Fruit fly (Drosophila melanogaster) whole organism, embryonic: ENCODE measurements around the gene Acp32CD.
A peak's percentile ranks its signal among the peaks of the same experiment; 100 is the strongest.

Source experiments
- Asciz ChIP-seq: fragments of 200-800 bp; sonication (Bioruptor generic); optimal IDR thresholded peaks from 2 replicates; lab custom pipeline; 2017; ENCODE audit warnings: missing biosample characterization, mild to moderate bottlenecking, missing genetic modification characterization, missing genetic modification reagents
- B-H2 ChIP-seq: fragments of 200-800 bp; sonication (Bioruptor generic); optimal IDR thresholded peaks from 2 replicates; lab custom pipeline; 2018; ENCODE audit warnings: missing biosample characterization, mild to moderate bottlenecking, missing genetic modification characterization
- Bdp1 ChIP-seq: fragments of 200-800 bp; sonication (Bioruptor generic); optimal IDR thresholded peaks from 3 replicates; lab custom pipeline; 2016; ENCODE audit warnings: missing biosample characterization, missing genetic modification characterization
- Blimp-1 ChIP-seq: fragments of 200-800 bp; sonication (Bioruptor generic); optimal IDR thresholded peaks from 3 replicates; lab custom pipeline; 2018; ENCODE audit warnings: missing biosample characterization, missing genetic modification characterization, mild to moderate bottlenecking, moderate library complexity, missing genetic modification reagents
- BtbVII ChIP-seq: fragments of 200-800 bp; sonication (Bioruptor generic); optimal IDR thresholded peaks from 3 replicates; lab custom pipeline; 2017; ENCODE audit warnings: missing biosample characterization, mild to moderate bottlenecking, missing genetic modification characterization
- CG11456 ChIP-seq: fragments of 200-800 bp; sonication (Bioruptor generic); IDR thresholded peaks from 3 replicates; pipeline ENCODE4 v1.3.6; 2022; ENCODE audit warnings: missing biosample characterization, missing genetic modification characterization
- CG11504 ChIP-seq: fragments of 200-800 bp; sonication (Bioruptor generic); optimal IDR thresholded peaks from 3 replicates; lab custom pipeline; 2019; ENCODE audit warnings: missing biosample characterization, mild to moderate bottlenecking, missing genetic modification characterization, moderate library complexity
- CG11723 ChIP-seq: fragments of 200-800 bp; sonication (Bioruptor generic); optimal IDR thresholded peaks from 2 replicates; lab custom pipeline; 2017; ENCODE audit warnings: missing biosample characterization, mild to moderate bottlenecking, missing genetic modification characterization
- CG12236 ChIP-seq: fragments of 200-800 bp; sonication (Bioruptor generic); optimal IDR thresholded peaks from 2 replicates; lab custom pipeline; 2016; ENCODE audit warnings: missing biosample characterization, missing genetic modification characterization
- CG14710 ChIP-seq: fragments of 200-800 bp; sonication (Bioruptor generic); optimal IDR thresholded peaks from 3 replicates; lab custom pipeline; 2019; ENCODE audit warnings: missing biosample characterization, mild to moderate bottlenecking, missing genetic modification characterization, moderate library complexity
- CG15073 ChIP-seq: fragments of 200-800 bp; sonication (Bioruptor generic); optimal IDR thresholded peaks from 2 replicates; lab custom pipeline; 2016; ENCODE audit warnings: missing biosample characterization, missing genetic modification characterization
- CG17912 ChIP-seq: fragments of 200-800 bp; sonication (Bioruptor generic); optimal IDR thresholded peaks from 2 replicates; lab custom pipeline; 2018; ENCODE audit warnings: missing biosample characterization, mild to moderate bottlenecking, missing genetic modification characterization
- CG2199 ChIP-seq: fragments of 200-800 bp; sonication (Bioruptor generic); IDR thresholded peaks from 3 replicates; pipeline ENCODE4 v1.3.6; 2022; ENCODE audit warnings: missing biosample characterization, missing genetic modification characterization
- CG3726 ChIP-seq: fragments of 200-800 bp; sonication (Bioruptor generic); IDR thresholded peaks from 3 replicates; pipeline ENCODE4, ENCODE4 v1.3.6; 2022; ENCODE audit warnings: missing biosample characterization, missing genetic modification characterization
- CG42726 ChIP-seq: fragments of 200-800 bp; sonication (Bioruptor generic); IDR thresholded peaks from 2 replicates; pipeline ENCODE4 v1.3.6; 2022; ENCODE audit warnings: missing biosample characterization, missing genetic modification characterization; ENCODE audit not compliant: partially characterized antibody
- CG5180 ChIP-seq: fragments of 200-800 bp; sonication (Bioruptor generic); optimal IDR thresholded peaks from 3 replicates; lab custom pipeline; 2017; ENCODE audit warnings: missing biosample characterization, missing genetic modification characterization, mild to moderate bottlenecking, moderate library complexity, missing genetic modification reagents
- CG7556 ChIP-seq: fragments of 200-800 bp; sonication (Bioruptor generic); optimal IDR thresholded peaks from 2 replicates; lab custom pipeline; 2017; ENCODE audit warnings: missing biosample characterization, mild to moderate bottlenecking, missing genetic modification characterization
- CG7745 ChIP-seq: fragments of 200-800 bp; sonication (Bioruptor generic); optimal IDR thresholded peaks from 2 replicates; lab custom pipeline; 2018; ENCODE audit warnings: missing biosample characterization, mild to moderate bottlenecking, missing genetic modification characterization, moderate library complexity
- CG7839 ChIP-seq: fragments of 200-800 bp; sonication (Bioruptor generic); optimal IDR thresholded peaks from 3 replicates; lab custom pipeline; 2018; ENCODE audit warnings: missing biosample characterization, mild to moderate bottlenecking, missing genetic modification characterization, moderate library complexity
- CG8089 ChIP-seq: fragments of 200-800 bp; sonication (Bioruptor generic); optimal IDR thresholded peaks from 3 replicates; lab custom pipeline; 2016; ENCODE audit warnings: missing biosample characterization, missing genetic modification characterization
- CG8359 ChIP-seq: fragments of 200-800 bp; sonication (Bioruptor generic); optimal IDR thresholded peaks from 2 replicates; lab custom pipeline; 2017; ENCODE audit warnings: missing biosample characterization, mild to moderate bottlenecking, missing genetic modification characterization, borderline replicate concordance
- CG9817 ChIP-seq: fragments of 200-800 bp; sonication (Bioruptor generic); optimal IDR thresholded peaks from 2 replicates; lab custom pipeline; 2018; ENCODE audit warnings: missing biosample characterization, mild to moderate bottlenecking, missing genetic modification characterization, moderate library complexity
- CHES-1-like ChIP-seq: fragments of 200-800 bp; sonication (Bioruptor generic); optimal IDR thresholded peaks from 2 replicates; lab custom pipeline; 2016; ENCODE audit warnings: missing biosample characterization, missing genetic modification characterization
- Ets97D ChIP-seq: fragments of 200-800 bp; sonication (Bioruptor generic); optimal IDR thresholded peaks from 3 replicates; lab custom pipeline; 2016; ENCODE audit warnings: missing biosample characterization, missing genetic modification characterization
- H15 ChIP-seq: fragments of 200-800 bp; sonication (Bioruptor generic); IDR thresholded peaks from 3 replicates; pipeline ENCODE4 v1.3.6; 2022; ENCODE audit warnings: missing biosample characterization, missing genetic modification characterization
- Hey ChIP-seq: fragments of 200-800 bp; sonication (Bioruptor generic); optimal IDR thresholded peaks from 3 replicates; lab custom pipeline; 2018; ENCODE audit warnings: missing biosample characterization, mild to moderate bottlenecking, missing genetic modification characterization
- MTF-1 ChIP-seq: fragments of 200-800 bp; sonication (Bioruptor generic); optimal IDR thresholded peaks from 2 replicates; lab custom pipeline; 2018; ENCODE audit warnings: missing biosample characterization, mild to moderate bottlenecking, missing genetic modification characterization, borderline replicate concordance
- NFAT ChIP-seq: fragments of 200-800 bp; sonication (Bioruptor generic); IDR thresholded peaks from 2 replicates; pipeline ENCODE4 v1.3.6; 2022; ENCODE audit warnings: missing biosample characterization, missing genetic modification characterization
- Rfx ChIP-seq: fragments of 200-800 bp; sonication (Bioruptor generic); IDR thresholded peaks from 2 replicates; pipeline ENCODE4 v1.3.6; 2022; ENCODE audit warnings: missing biosample characterization, missing genetic modification characterization
- Tbp ChIP-seq: fragments of >200 bp; optimal IDR thresholded peaks from 2 replicates; lab custom pipeline; 2018; ENCODE audit warnings: missing biosample characterization, missing genetic modification characterization
- bigmax ChIP-seq: fragments of 200-800 bp; sonication (Bioruptor generic); optimal IDR thresholded peaks from 2 replicates; lab custom pipeline; 2018; ENCODE audit warnings: missing biosample characterization, mild to moderate bottlenecking, missing genetic modification characterization
- ci ChIP-seq: fragments of 200-800 bp; sonication (Bioruptor generic); IDR thresholded peaks from 3 replicates; pipeline ENCODE4 v1.3.6; 2022; ENCODE audit warnings: missing biosample characterization, missing genetic modification characterization
- cwo ChIP-seq: fragments of 200-800 bp; sonication (Bioruptor generic); optimal IDR thresholded peaks from 3 replicates; lab custom pipeline; 2017; ENCODE audit warnings: missing biosample characterization, missing genetic modification characterization, mild to moderate bottlenecking, moderate library complexity, missing genetic modification reagents
- danr ChIP-seq: fragments of 200-800 bp; sonication (Bioruptor generic); IDR thresholded peaks from 2 replicates; pipeline ENCODE4 v1.3.6; 2022; ENCODE audit warnings: missing biosample characterization, missing genetic modification characterization
- fu2 ChIP-seq: fragments of 200-800 bp; sonication (Bioruptor generic); optimal IDR thresholded peaks from 2 replicates; lab custom pipeline; 2016; ENCODE audit warnings: missing biosample characterization, missing genetic modification characterization
- gcm ChIP-seq: fragments of 200-800 bp; sonication (Bioruptor generic); optimal IDR thresholded peaks from 2 replicates; lab custom pipeline; 2019; ENCODE audit warnings: missing biosample characterization, mild to moderate bottlenecking, missing genetic modification characterization, moderate library complexity
- ham ChIP-seq: fragments of 200-800 bp; sonication (Bioruptor generic); IDR thresholded peaks from 2 replicates; pipeline ENCODE4 v1.3.6; 2022; ENCODE audit warnings: missing biosample characterization, missing genetic modification characterization
- klu ChIP-seq: fragments of 200-800 bp; sonication (Bioruptor generic); IDR thresholded peaks from 2 replicates; pipeline ENCODE4 v1.3.6; 2022; ENCODE audit warnings: missing biosample characterization, missing genetic modification characterization
- lbe ChIP-seq: fragments of 200-800 bp; sonication (Bioruptor generic); optimal IDR thresholded peaks from 2 replicates; lab custom pipeline; 2016; ENCODE audit warnings: missing biosample characterization, mild to moderate bottlenecking, missing genetic modification characterization
- mld ChIP-seq: fragments of 200-800 bp; sonication (Bioruptor generic); IDR thresholded peaks from 3 replicates; pipeline ENCODE4 v1.3.6; 2022; ENCODE audit warnings: missing biosample characterization, missing genetic modification characterization; ENCODE audit not compliant: partially characterized antibody
- oc ChIP-seq: fragments of 200-800 bp; sonication (Bioruptor generic); optimal IDR thresholded peaks from 2 replicates; lab custom pipeline; 2018; ENCODE audit warnings: missing biosample characterization, mild to moderate bottlenecking, missing genetic modification characterization, moderate library complexity
- seq ChIP-seq: fragments of 200-800 bp; sonication (Bioruptor generic); IDR thresholded peaks from 2 replicates; pipeline ENCODE4 v1.3.6; 2022; ENCODE audit warnings: missing biosample characterization, missing genetic modification characterization
- sug ChIP-seq: fragments of 200-800 bp; optimal IDR thresholded peaks from 2 replicates; lab custom pipeline; 2019; ENCODE audit warnings: missing biosample characterization, mild to moderate bottlenecking, missing genetic modification characterization, moderate library complexity
- tio ChIP-seq: fragments of 200-800 bp; sonication (Bioruptor generic); optimal IDR thresholded peaks from 2 replicates; lab custom pipeline; 2017; ENCODE audit warnings: missing biosample characterization, missing genetic modification characterization, inconsistent platforms
- trh ChIP-seq: fragments of 200-800 bp; sonication (Bioruptor generic); optimal IDR thresholded peaks from 2 replicates; lab custom pipeline; 2016; ENCODE audit warnings: missing biosample characterization, missing genetic modification characterization
- wdn ChIP-seq: fragments of 200-800 bp; sonication (Bioruptor generic); IDR thresholded peaks from 2 replicates; pipeline ENCODE4 v1.3.6; 2022; ENCODE audit warnings: missing biosample characterization, missing genetic modification characterization
- wek ChIP-seq: fragments of 200-800 bp; sonication (Bioruptor generic); optimal IDR thresholded peaks from 3 replicates; lab custom pipeline; 2018; ENCODE audit warnings: missing biosample characterization, mild to moderate bottlenecking, missing genetic modification characterization, moderate library complexity
- zen2 ChIP-seq: fragments of 200-800 bp; sonication (Bioruptor generic); IDR thresholded peaks from 3 replicates; pipeline ENCODE4 v1.3.6; 2022; ENCODE audit warnings: missing biosample characterization, missing genetic modification characterization; ENCODE audit not compliant: partially characterized antibody

Acp32CD gene

DNA sequence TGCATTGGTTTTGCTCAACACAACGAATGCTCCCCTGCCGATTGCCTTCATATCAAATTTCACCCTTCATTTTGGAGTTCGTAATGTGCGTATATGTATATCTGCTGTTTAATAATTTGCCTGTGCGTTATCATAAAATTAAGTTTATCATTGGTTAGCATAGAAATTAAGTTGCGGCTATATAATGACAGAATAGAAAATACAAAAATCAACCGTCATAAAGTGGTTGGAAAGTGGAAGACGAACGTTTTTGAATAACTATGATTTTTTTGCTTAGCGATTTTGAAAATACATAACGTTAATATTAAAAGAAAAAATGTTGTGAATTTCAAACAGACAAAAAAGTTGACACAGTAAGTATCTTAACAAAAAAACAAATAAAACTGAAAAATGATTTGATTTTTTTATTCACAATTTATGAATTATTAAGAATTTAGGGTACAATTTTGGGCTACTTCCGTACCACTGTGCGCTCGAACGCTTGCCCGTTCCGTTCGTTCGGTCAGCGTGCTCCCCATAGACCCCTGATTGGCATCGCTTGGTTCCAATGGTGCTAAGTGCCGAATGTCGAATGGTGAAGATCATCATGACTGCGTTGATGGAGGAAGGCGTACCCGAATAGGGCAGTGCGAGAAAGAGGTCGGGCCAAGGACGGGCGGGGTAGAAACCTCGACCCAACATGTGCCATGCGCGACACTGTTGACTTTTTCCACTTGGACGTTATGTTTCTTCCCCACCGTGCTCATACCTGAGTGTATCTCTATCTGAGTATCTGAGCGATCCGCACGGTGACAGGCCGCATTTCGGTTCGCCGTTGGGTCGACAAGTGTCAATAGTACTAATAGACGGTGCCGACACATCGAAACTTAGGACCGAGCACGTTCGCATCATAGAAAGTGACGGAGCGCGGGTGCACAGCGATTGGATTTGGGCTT, 22.4 kb downstream of the Acp32CD start (continued):
- TF ChIP-seq danr (GFP tag; lab: Robert Waterston, UW): no peak
- TF ChIP-seq fu2 (GFP tag; lab: Kevin White, UChicago): no peak
- no peak for TF ChIP-seq CG42726
- TF ChIP-seq ham (GFP tag; lab: Robert Waterston, UW): no peak
- TF ChIP-seq ci: 0 out of 3 replicates have a peak, but pooled peaks have one; percentile 45
- peak; percentile 49 for TF ChIP-seq gcm
- no peak for TF ChIP-seq zen2 (GFP tag; lab: Robert Waterston, UW)
- TF ChIP-seq CHES-1-like (GFP tag; lab: Kevin White, UChicago): peak; percentile 9
- no peak for TF ChIP-seq wdn (GFP tag; lab: Robert Waterston, UW)
- TF ChIP-seq CG11456 (GFP tag; lab: Robert Waterston, UW): no peak
- peak; percentile 66 for TF ChIP-seq CG7839 (tag; lab: Kevin White, UChicago)
- no peak for TF ChIP-seq Ets97D (GFP tag; lab: Kevin White, UChicago)
- no peak for TF ChIP-seq CG8089 (GFP tag; lab: Kevin White, UChicago)
- TF ChIP-seq CG14710: peak; percentile 22
- no peak for TF ChIP-seq Hey (tag; lab: Kevin White, UChicago)
- no peak for TF ChIP-seq NFAT (GFP tag; lab: Robert Waterston, UW)
- peak; percentile 53 for TF ChIP-seq tio (GFP tag; lab: Kevin White, UChicago)
- TF ChIP-seq Rfx (GFP tag; lab: Robert Waterston, UW): peak; percentile 53; the same call in 1 of the 2 replicates
- TF ChIP-seq CG2199 (GFP tag; lab: Robert Waterston, UW): peak; percentile 83; the same call in 2 of the 3 replicates
- no peak for TF ChIP-seq CG8359 (GFP tag; lab: Kevin White, UChicago)
- TF ChIP-seq Blimp-1 (GFP tag; lab: Kevin White, UChicago): peak; percentile 41
- no peak for TF ChIP-seq mld (GFP tag; lab: Robert Waterston, UW)
- no peak for TF ChIP-seq trh (GFP tag; lab: Kevin White, UChicago)
- peak; percentile 84 for TF ChIP-seq CG7556 (GFP tag; lab: Kevin White, UChicago)
- TF ChIP-seq CG9817 (tag; lab: Kevin White, UChicago): peak; percentile 17
- TF ChIP-seq CG11504 (tag; lab: Kevin White, UChicago): peak; percentile 69
- peak; percentile 16; the same call in 1 of the 3 replicates for TF ChIP-seq H15 (GFP tag; lab: Robert Waterston, UW)
- peak; percentile 84 for TF ChIP-seq CG5180 (GFP tag; lab: Kevin White, UChicago)
- no peak for TF ChIP-seq wek (GFP tag; lab: Kevin White, UChicago)
- TF ChIP-seq Tbp: no peak
- no peak for TF ChIP-seq sug (tag; lab: Kevin White, UChicago)
- TF ChIP-seq klu: peak; percentile 47; the same call in 1 of the 2 replicates
- TF ChIP-seq cwo (GFP tag; lab: Kevin White, UChicago): peak; percentile 57
- no peak for TF ChIP-seq lbe (GFP tag; lab: Kevin White, UChicago)
- no peak for TF ChIP-seq bigmax (GFP tag; lab: Kevin White, UChicago)
- no peak for TF ChIP-seq oc (tag; lab: Kevin White, UChicago)
- TF ChIP-seq CG12236: peak; percentile 2
- TF ChIP-seq CG17912 (GFP tag; lab: Kevin White, UChicago): no peak
- peak; percentile 52; the same call in 1 of the 2 replicates for TF ChIP-seq seq (GFP tag; lab: Robert Waterston, UW)
- no peak for TF ChIP-seq Bdp1 (GFP tag; lab: Kevin White, UChicago)
- peak; percentile 41 for TF ChIP-seq Asciz (GFP tag; lab: Kevin White, UChicago)
- no peak for TF ChIP-seq CG15073 (GFP tag; lab: Kevin White, UChicago)
- no peak for TF ChIP-seq B-H2
- no peak for TF ChIP-seq MTF-1 (GFP tag; lab: Kevin White, UChicago)
- no peak for TF ChIP-seq BtbVII (GFP tag; lab: Kevin White, UChicago)
- no peak for TF ChIP-seq CG3726
- TF ChIP-seq CG11723 (GFP tag; lab: Kevin White, UChicago): peak; percentile 50
- TF ChIP-seq CG7745 (tag; lab: Kevin White, UChicago): no peak
